Fruit fly (Drosophila melanogaster) whole organism, embryonic: ENCODE data around the gene Strip.

Source experiments
- Atf6 ChIP-seq: fragments of 200-800 bp; sonication (Bioruptor generic); IDR thresholded peaks from 2 replicates; pipeline ENCODE4 v1.3.6; 2022; ENCODE audit warnings: missing biosample characterization, missing genetic modification characterization
- BtbVII ChIP-seq: fragments of 200-800 bp; sonication (Bioruptor generic); optimal IDR thresholded peaks from 3 replicates; lab custom pipeline; 2017; ENCODE audit warnings: missing biosample characterization, mild to moderate bottlenecking, missing genetic modification characterization
- CG10366 ChIP-seq: fragments of 200-800 bp; sonication (Bioruptor generic); IDR thresholded peaks from 2 replicates; pipeline ENCODE4 v1.3.6; 2022; ENCODE audit warnings: missing biosample characterization, missing genetic modification characterization
- CG10543 ChIP-seq: fragments of 200-800 bp; sonication (Bioruptor generic); optimal IDR thresholded peaks from 3 replicates; lab custom pipeline; 2017; ENCODE audit warnings: missing biosample characterization, mild to moderate bottlenecking, missing genetic modification characterization, moderate library complexity
- CG13296 ChIP-seq: fragments of 200-800 bp; sonication (Bioruptor generic); optimal IDR thresholded peaks from 3 replicates; lab custom pipeline; 2018; ENCODE audit warnings: missing biosample characterization, mild to moderate bottlenecking, missing genetic modification characterization
- CG13894 ChIP-seq: fragments of 200-800 bp; sonication (Bioruptor generic); optimal IDR thresholded peaks from 3 replicates; lab custom pipeline; 2018; ENCODE audit warnings: missing biosample characterization, mild to moderate bottlenecking, missing genetic modification characterization, moderate library complexity
- CG14667 ChIP-seq: fragments of 200-800 bp; sonication (Bioruptor generic); IDR thresholded peaks from 2 replicates; pipeline ENCODE4 v1.3.6; 2022; ENCODE audit warnings: missing biosample characterization, missing genetic modification characterization
- CG17568 ChIP-seq: fragments of 200-800 bp; sonication (Bioruptor generic); optimal IDR thresholded peaks from 2 replicates; lab custom pipeline; 2018; ENCODE audit warnings: missing biosample characterization, mild to moderate bottlenecking, missing genetic modification characterization, moderate library complexity
- CG2678 ChIP-seq: fragments of 200-800 bp; sonication (Bioruptor generic); optimal IDR thresholded peaks from 3 replicates; lab custom pipeline; 2019; ENCODE audit warnings: missing biosample characterization, mild to moderate bottlenecking, missing genetic modification characterization, moderate library complexity
- CG3281 ChIP-seq: fragments of 200-800 bp; sonication (Bioruptor generic); optimal IDR thresholded peaks from 3 replicates; lab custom pipeline; 2017; ENCODE audit warnings: missing biosample characterization, mild to moderate bottlenecking, missing genetic modification characterization
- CG34376 ChIP-seq: fragments of 200-800 bp; sonication (Bioruptor generic); optimal IDR thresholded peaks from 2 replicates; lab custom pipeline; 2018; ENCODE audit warnings: missing biosample characterization, mild to moderate bottlenecking, missing genetic modification characterization
- CG6254 ChIP-seq: fragments of 200-800 bp; sonication (Bioruptor generic); optimal IDR thresholded peaks from 3 replicates; lab custom pipeline; 2017; ENCODE audit warnings: mild to moderate bottlenecking, missing biosample characterization, missing genetic modification reagents, missing genetic modification characterization
- CG7839 ChIP-seq: fragments of 200-800 bp; sonication (Bioruptor generic); optimal IDR thresholded peaks from 3 replicates; lab custom pipeline; 2018; ENCODE audit warnings: missing biosample characterization, mild to moderate bottlenecking, missing genetic modification characterization, moderate library complexity
- CG8924 ChIP-seq: fragments of 200-800 bp; optimal IDR thresholded peaks from 3 replicates; lab custom pipeline; 2019; ENCODE audit warnings: missing biosample characterization, mild to moderate bottlenecking, missing genetic modification characterization, moderate library complexity
- CrebB ChIP-seq: fragments of 200-800 bp; sonication (Bioruptor generic); optimal IDR thresholded peaks from 3 replicates; lab custom pipeline; 2018; ENCODE audit warnings: missing biosample characterization, mild to moderate bottlenecking, missing genetic modification characterization
- Fer1 ChIP-seq: fragments of 200-800 bp; sonication (Bioruptor generic); optimal IDR thresholded peaks from 2 replicates; lab custom pipeline; 2017; ENCODE audit warnings: missing biosample characterization, mild to moderate bottlenecking, missing genetic modification characterization
- GATAe ChIP-seq: fragments of 200-800 bp; sonication (Bioruptor generic); conservative IDR thresholded peaks from 2 replicates; pipeline ENCODE4 v1.3.6; 2022; ENCODE audit warnings: missing biosample characterization, missing genetic modification characterization
- H2.0 ChIP-seq: fragments of 200-800 bp; sonication (Bioruptor generic); IDR thresholded peaks from 2 replicates; pipeline ENCODE4 v1.3.6; 2022; ENCODE audit warnings: missing biosample characterization, missing genetic modification characterization
- Lhr ChIP-seq: fragments of 200-800 bp; sonication (Bioruptor generic); optimal IDR thresholded peaks from 3 replicates; lab custom pipeline; 2017; ENCODE audit warnings: mild to moderate bottlenecking, missing biosample characterization, missing genetic modification reagents, missing genetic modification characterization
- Lpt ChIP-seq: fragments of >200 bp; optimal IDR thresholded peaks from 2 replicates; lab custom pipeline; 2018; ENCODE audit warnings: missing biosample characterization, missing genetic modification characterization
- Mes4 ChIP-seq: fragments of 200-800 bp; sonication (Bioruptor generic); optimal IDR thresholded peaks from 2 replicates; lab custom pipeline; 2016; ENCODE audit warnings: missing biosample characterization, missing genetic modification characterization
- Nf-YB ChIP-seq: fragments of 200-800 bp; sonication (Bioruptor generic); optimal IDR thresholded peaks from 3 replicates; lab custom pipeline; 2019; ENCODE audit warnings: missing biosample characterization, mild to moderate bottlenecking, missing genetic modification characterization, moderate library complexity
- Nf-YC ChIP-seq: fragments of 200-800 bp; optimal IDR thresholded peaks from 3 replicates; lab custom pipeline; 2019; ENCODE audit warnings: missing biosample characterization, mild to moderate bottlenecking, missing genetic modification characterization, moderate library complexity
- Pdp1 ChIP-seq, 2 experiments: fragments of 200-800 bp; sonication (Bioruptor generic); optimal IDR thresholded peaks; 3 replicates each; lab custom pipeline; 2016; ENCODE audit warnings: missing biosample characterization in 2 of 2, missing genetic modification characterization in 2 of 2, mild to moderate bottlenecking in 1 of 2, moderate library complexity in 1 of 2
- Taf1 ChIP-seq: fragments of 200-800 bp; sonication (Bioruptor generic); IDR thresholded peaks from 2 replicates; pipeline ENCODE4 v1.3.6; 2022; ENCODE audit warnings: missing biosample characterization, missing genetic modification characterization
- Trl ChIP-seq, 3 experiments: fragments of >200 bp in 2 of 3; fragments of 200-800 bp in 1 of 3; sonication (Bioruptor generic) in 1 of 3; optimal IDR thresholded peaks; 2 replicates in 1 of 3; 3 replicates in 2 of 3; lab custom pipeline; 2016 to 2017; ENCODE audit warnings: missing biosample characterization in 1 of 3, missing genetic modification characterization in 1 of 3
- Xrp1 ChIP-seq: fragments of 200-800 bp; sonication (Bioruptor generic); IDR thresholded peaks from 2 replicates; pipeline ENCODE4 v1.3.6; 2022; ENCODE audit warnings: missing biosample characterization, missing genetic modification characterization
- amos ChIP-seq: fragments of 200-800 bp; sonication (Bioruptor generic); IDR thresholded peaks from 2 replicates; pipeline ENCODE4 v1.3.6; 2022; ENCODE audit warnings: missing biosample characterization, missing genetic modification characterization; ENCODE audit not compliant: partially characterized antibody
- chinmo ChIP-seq: fragments of 200-800 bp; sonication (Bioruptor generic); IDR thresholded peaks from 4 replicates; pipeline ENCODE4 v1.3.6; 2022; ENCODE audit warnings: missing biosample characterization, missing genetic modification characterization; ENCODE audit not compliant: partially characterized antibody
- cwo ChIP-seq: fragments of 200-800 bp; sonication (Bioruptor generic); optimal IDR thresholded peaks from 3 replicates; lab custom pipeline; 2017; ENCODE audit warnings: missing biosample characterization, missing genetic modification characterization, mild to moderate bottlenecking, moderate library complexity, missing genetic modification reagents
- dpn ChIP-seq, 2 experiments: fragments of 200-800 bp; sonication (Bioruptor generic); optimal IDR thresholded peaks; 3 replicates each; lab custom pipeline; 2016; ENCODE audit warnings: missing biosample characterization in 2 of 2, missing genetic modification characterization in 2 of 2
- esg ChIP-seq: fragments of 200-800 bp; sonication (Bioruptor generic); conservative IDR thresholded peaks from 2 replicates; pipeline ENCODE4 v1.3.6; 2022; ENCODE audit warnings: missing biosample characterization, missing genetic modification characterization
- exex ChIP-seq: fragments of 200-800 bp; sonication (Bioruptor generic); optimal IDR thresholded peaks from 4 replicates; lab custom pipeline; 2018; ENCODE audit warnings: missing biosample characterization, mild to moderate bottlenecking, missing genetic modification characterization, moderate library complexity
- fru ChIP-seq: fragments of >200 bp; optimal IDR thresholded peaks from 2 replicates; lab custom pipeline; 2017
- gcm ChIP-seq: fragments of 200-800 bp; sonication (Bioruptor generic); optimal IDR thresholded peaks from 2 replicates; lab custom pipeline; 2019; ENCODE audit warnings: missing biosample characterization, mild to moderate bottlenecking, missing genetic modification characterization, moderate library complexity
- grn ChIP-seq: fragments of 200-800 bp; sonication (Bioruptor generic); optimal IDR thresholded peaks from 3 replicates; lab custom pipeline; 2017; ENCODE audit warnings: missing biosample characterization, missing genetic modification characterization
- lab ChIP-seq: fragments of 200-800 bp; sonication (Bioruptor generic); optimal IDR thresholded peaks from 3 replicates; lab custom pipeline; 2017; ENCODE audit warnings: missing biosample characterization, missing genetic modification characterization, mild to moderate bottlenecking, moderate library complexity, missing genetic modification reagents
- lola ChIP-seq, 3 experiments: fragments of >200 bp in 2 of 3; fragments of 200-800 bp in 1 of 3; sonication (Bioruptor generic) in 1 of 3; optimal IDR thresholded peaks; 2 replicates each; lab custom pipeline; 2017 to 2019; ENCODE audit warnings: missing biosample characterization in 3 of 3, missing genetic modification characterization in 3 of 3, mild to moderate bottlenecking in 1 of 3, moderate library complexity in 1 of 3
- mld ChIP-seq: fragments of 200-800 bp; sonication (Bioruptor generic); IDR thresholded peaks from 3 replicates; pipeline ENCODE4 v1.3.6; 2022; ENCODE audit warnings: missing biosample characterization, missing genetic modification characterization; ENCODE audit not compliant: partially characterized antibody
- oc ChIP-seq: fragments of 200-800 bp; sonication (Bioruptor generic); optimal IDR thresholded peaks from 2 replicates; lab custom pipeline; 2018; ENCODE audit warnings: missing biosample characterization, mild to moderate bottlenecking, missing genetic modification characterization, moderate library complexity
- sd ChIP-seq: fragments of 200-800 bp; sonication (Bioruptor generic); optimal IDR thresholded peaks from 3 replicates; lab custom pipeline; 2018; ENCODE audit warnings: missing biosample characterization, mild to moderate bottlenecking, missing genetic modification characterization, moderate library complexity
- sens ChIP-seq: fragments of 200-800 bp; sonication (Bioruptor generic); peaks from one replicate; lab custom pipeline; 2016; ENCODE audit warnings: missing biosample characterization, missing genetic modification characterization
- slbo ChIP-seq: fragments of 200-800 bp; sonication (Bioruptor generic); IDR thresholded peaks from 2 replicates; pipeline ENCODE4 v1.3.6; 2022; ENCODE audit warnings: missing biosample characterization, missing genetic modification characterization
- slp2 ChIP-seq: fragments of 200-800 bp; sonication (Bioruptor generic); optimal IDR thresholded peaks from 2 replicates; lab custom pipeline; 2016; ENCODE audit warnings: missing biosample characterization, missing genetic modification characterization
- sob ChIP-seq: fragments of 200-800 bp; sonication (Bioruptor generic); IDR thresholded peaks from 2 replicates; pipeline ENCODE4 v1.3.6; 2022; ENCODE audit warnings: missing biosample characterization, missing genetic modification characterization
- sug ChIP-seq: fragments of 200-800 bp; optimal IDR thresholded peaks from 2 replicates; lab custom pipeline; 2019; ENCODE audit warnings: missing biosample characterization, mild to moderate bottlenecking, missing genetic modification characterization, moderate library complexity
- twi ChIP-seq: fragments of 200-800 bp; optimal IDR thresholded peaks from 2 replicates; lab custom pipeline; 2019; ENCODE audit warnings: missing biosample characterization, mild to moderate bottlenecking, missing genetic modification characterization, moderate library complexity

Gene Strip

dm6 chr3L:3349825-3350123 lies 21.1 kb upstream of the Strip start (continued):
- TF ChIP-seq CG8924 (no peak), CG34376 (GFP tag; lab: Kevin White, UChicago) (peak; percentile 94), GATAe (peak; percentile 72), Xrp1 (no peak), slbo (GFP tag; lab: Robert Waterston, UW) (no peak), BtbVII (GFP tag; lab: Kevin White, UChicago) (peak; percentile 30), slp2 (GFP tag; lab: Kevin White, UChicago) (no peak), grn (GFP tag; lab: Kevin White, UChicago) (peak; percentile 61)

- TF ChIP-seq Nf-YB (GFP tag; lab: Kevin White, UChicago) (peak; percentile 61), CG13296 (GFP tag; lab: Kevin White, UChicago) (peak; percentile 5), CG2678 (tag; lab: Kevin White, UChicago) (peak; percentile 22), sug (peak; percentile 35), BtbVII (GFP tag; lab: Kevin White, UChicago) (peak; percentile 27), Fer1 (peak; percentile 17), lab (GFP tag; lab: Kevin White, UChicago) (peak; percentile 12), Mes4 (no peak), Xrp1 (0 out of 2 replicates have a peak, but pooled peaks have one; percentile 13), sd (tag; lab: Kevin White, UChicago) (peak; percentile 96), GATAe (peak; percentile 53), twi (tag; lab: Kevin White, UChicago) (peak; percentile 95), lola (GFP tag; optimal IDR thresholded peaks at IDR 0.05; lab: Kevin White, UChicago) (no peak), CG10543 (GFP tag; lab: Kevin White, UChicago) (peak; percentile 48), dpn (GFP tag; optimal IDR thresholded peaks at IDR 0.05; lab: Kevin White, UChicago) (no peak), Atf6 (peak; percentile 36; the same call in 1 of the 2 replicates), sens (peak; percentile 8), CG7839 (no peak), CG10366 (no peak), chinmo (GFP tag; lab: Robert Waterston, UW) (0 out of 4 replicates have a peak, but pooled peaks have one; percentile 21), Nf-YC (tag; lab: Kevin White, UChicago) (peak; percentile 69), CrebB (peak; percentile 1), exex (tag; lab: Kevin White, UChicago) (peak; percentile 94)
These were observed 20.5 kb upstream of the Strip start for dm6 chr3L:3348956-3349824.

DNA sequence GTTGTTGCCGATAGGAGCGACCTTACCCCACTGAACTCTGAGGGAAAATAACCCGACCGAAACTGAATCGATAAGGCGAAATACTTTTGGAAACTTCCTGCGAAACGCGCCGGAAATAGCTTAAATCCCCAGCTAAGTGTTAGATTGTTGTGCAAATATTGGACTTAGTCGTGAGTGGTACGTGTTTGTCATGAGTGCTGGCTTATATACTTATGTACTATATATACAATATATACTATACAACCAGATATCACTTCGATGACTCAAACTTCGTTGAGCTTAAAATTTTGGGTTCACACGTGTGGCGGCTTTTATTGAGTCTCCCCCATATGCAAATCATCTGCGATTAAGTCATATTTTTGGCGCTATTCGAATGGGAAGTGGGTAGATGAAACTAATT lies 17.6 kb upstream of the Strip start:
- TF ChIP-seq fru (lab: Kevin White, UChicago) (no peak), Taf1 (GFP tag; lab: Robert Waterston, UW) (no peak), H2.0 (GFP tag; lab: Robert Waterston, UW) (no peak), Trl (optimal IDR thresholded peaks at IDR 0.05; lab: Kevin White, UChicago) (no peak), Trl (GFP tag; optimal IDR thresholded peaks at IDR 0.05; lab: Kevin White, UChicago) (no peak), amos (no peak), Lpt (GFP tag; lab: Kevin White, UChicago) (no peak), CG10543 (GFP tag; lab: Kevin White, UChicago) (no peak), gcm (GFP tag; lab: Kevin White, UChicago) (no peak), Pdp1 (GFP tag; optimal IDR thresholded peaks at IDR 0.05; lab: Kevin White, UChicago) (no peak), Lhr (GFP tag; lab: Kevin White, UChicago) (no peak), mld (GFP tag; lab: Robert Waterston, UW) (no peak), cwo (peak; percentile 59), CG6254 (GFP tag; lab: Kevin White, UChicago) (no peak), sob (GFP tag; lab: Robert Waterston, UW) (no peak), CG17568 (GFP tag; lab: Kevin White, UChicago) (no peak), esg (GFP tag; lab: Robert Waterston, UW) (no peak), CG14667 (GFP tag; lab: Robert Waterston, UW) (no peak), oc (tag; lab: Kevin White, UChicago) (peak; percentile 33), CG3281 (peak; percentile 13), CG13894 (tag; lab: Kevin White, UChicago) (peak; percentile 17)
